Fruit fly (Drosophila melanogaster) whole organism, embryonic: Measurements from ENCODE around the gene CG44838.

Experiments
- Bdp1 ChIP-seq: fragments of 200-800 bp; sonication (Bioruptor generic); optimal IDR thresholded peaks from 3 replicates; lab custom pipeline; 2016; ENCODE audit warnings: missing biosample characterization, missing genetic modification characterization
- CG10147 ChIP-seq: fragments of 200-800 bp; sonication (Bioruptor generic); optimal IDR thresholded peaks from 2 replicates; lab custom pipeline; 2019; ENCODE audit warnings: missing biosample characterization, mild to moderate bottlenecking, missing genetic modification characterization, moderate library complexity
- CG10209 ChIP-seq: fragments of 200-800 bp; sonication (Bioruptor generic); optimal IDR thresholded peaks from 3 replicates; lab custom pipeline; 2017; ENCODE audit warnings: missing biosample characterization, mild to moderate bottlenecking, missing genetic modification characterization, missing genetic modification reagents
- CG10274 ChIP-seq: fragments of 200-800 bp; sonication (Bioruptor generic); optimal IDR thresholded peaks from 3 replicates; lab custom pipeline; 2017; ENCODE audit warnings: missing biosample characterization, mild to moderate bottlenecking, missing genetic modification characterization
- CG10321 ChIP-seq: fragments of 200-800 bp; sonication (Bioruptor generic); IDR thresholded peaks from 2 replicates; pipeline ENCODE4 v1.3.6; 2022; ENCODE audit warnings: missing biosample characterization, missing genetic modification characterization
- CG10565 ChIP-seq: fragments of 200-800 bp; sonication (Bioruptor generic); optimal IDR thresholded peaks from 3 replicates; lab custom pipeline; 2016; ENCODE audit warnings: missing biosample characterization, mild to moderate bottlenecking, missing genetic modification characterization
- CG10979 ChIP-seq: fragments of 200-800 bp; sonication (Bioruptor generic); optimal IDR thresholded peaks from 2 replicates; lab custom pipeline; 2018; ENCODE audit warnings: missing biosample characterization, mild to moderate bottlenecking, missing genetic modification characterization, moderate library complexity
- CG11695 ChIP-seq: fragments of 200-800 bp; sonication (Bioruptor generic); IDR thresholded peaks from 3 replicates; pipeline ENCODE4 v1.3.6; 2022; ENCODE audit warnings: missing biosample characterization, missing genetic modification characterization
- CG12236 ChIP-seq: fragments of 200-800 bp; sonication (Bioruptor generic); optimal IDR thresholded peaks from 2 replicates; lab custom pipeline; 2016; ENCODE audit warnings: missing biosample characterization, missing genetic modification characterization
- CG17361 ChIP-seq: fragments of 200-800 bp; sonication (Bioruptor generic); IDR thresholded peaks from 3 replicates; pipeline ENCODE4 v1.3.6; 2022; ENCODE audit warnings: missing biosample characterization, missing genetic modification characterization
- CG17912 ChIP-seq: fragments of 200-800 bp; sonication (Bioruptor generic); optimal IDR thresholded peaks from 2 replicates; lab custom pipeline; 2018; ENCODE audit warnings: missing biosample characterization, mild to moderate bottlenecking, missing genetic modification characterization
- CG1832 ChIP-seq: fragments of 200-800 bp; sonication (Bioruptor generic); optimal IDR thresholded peaks from 2 replicates; lab custom pipeline; 2017; ENCODE audit warnings: missing biosample characterization, mild to moderate bottlenecking, missing genetic modification characterization, inconsistent platforms
- CG3065 ChIP-seq: fragments of 200-800 bp; sonication (Bioruptor generic); optimal IDR thresholded peaks from 2 replicates; lab custom pipeline; 2016; ENCODE audit warnings: missing biosample characterization, missing genetic modification characterization
- CG34422 ChIP-seq: fragments of 200-800 bp; sonication (Bioruptor generic); IDR thresholded peaks from 3 replicates; pipeline ENCODE4 v1.3.6; 2022; ENCODE audit warnings: missing biosample characterization, missing genetic modification characterization
- CG3838 ChIP-seq: fragments of 200-800 bp; sonication (Bioruptor generic); optimal IDR thresholded peaks from 3 replicates; lab custom pipeline; 2016; ENCODE audit warnings: missing biosample characterization, missing genetic modification characterization
- CG42726 ChIP-seq: fragments of 200-800 bp; sonication (Bioruptor generic); IDR thresholded peaks from 2 replicates; pipeline ENCODE4 v1.3.6; 2022; ENCODE audit warnings: missing biosample characterization, missing genetic modification characterization; ENCODE audit not compliant: partially characterized antibody
- CG4707 ChIP-seq: fragments of 200-800 bp; sonication (Bioruptor generic); optimal IDR thresholded peaks from 2 replicates; lab custom pipeline; 2018; ENCODE audit warnings: missing biosample characterization, mild to moderate bottlenecking, missing genetic modification characterization, moderate library complexity
- CG4730 ChIP-seq: fragments of 200-800 bp; sonication (Bioruptor generic); IDR thresholded peaks from 2 replicates; pipeline ENCODE4 v1.3.6; 2022; ENCODE audit warnings: missing biosample characterization, missing genetic modification characterization
- CG6272 ChIP-seq: fragments of 200-800 bp; sonication (Bioruptor generic); IDR thresholded peaks from 2 replicates; pipeline ENCODE4 v1.3.6; 2022; ENCODE audit warnings: missing biosample characterization, missing genetic modification characterization
- CG6813 ChIP-seq: fragments of 200-800 bp; sonication (Bioruptor generic); optimal IDR thresholded peaks from 2 replicates; lab custom pipeline; 2017; ENCODE audit warnings: missing biosample characterization, missing genetic modification characterization, mild to moderate bottlenecking, moderate library complexity, missing genetic modification reagents
- CG8765 ChIP-seq: fragments of 200-800 bp; sonication (Bioruptor generic); IDR thresholded peaks from 2 replicates; pipeline ENCODE4 v1.3.6; 2022; ENCODE audit warnings: missing biosample characterization, missing genetic modification characterization
- CTCF ChIP-seq: fragments of 200-800 bp; sonication (Bioruptor generic); optimal IDR thresholded peaks from 2 replicates; lab custom pipeline; 2017; ENCODE audit warnings: missing biosample characterization, mild to moderate bottlenecking, missing genetic modification characterization, moderate library complexity
- D19B ChIP-seq: fragments of 200-800 bp; sonication (Bioruptor generic); optimal IDR thresholded peaks from 2 replicates; lab custom pipeline; 2017; ENCODE audit warnings: missing biosample characterization, mild to moderate bottlenecking, missing genetic modification characterization
- Fer2 ChIP-seq: fragments of 200-800 bp; sonication (Bioruptor generic); optimal IDR thresholded peaks from 2 replicates; lab custom pipeline; 2018; ENCODE audit warnings: missing biosample characterization, mild to moderate bottlenecking, missing genetic modification characterization, moderate library complexity
- Hey ChIP-seq: fragments of 200-800 bp; sonication (Bioruptor generic); optimal IDR thresholded peaks from 3 replicates; lab custom pipeline; 2018; ENCODE audit warnings: missing biosample characterization, mild to moderate bottlenecking, missing genetic modification characterization
- HmgZ ChIP-seq: fragments of 200-800 bp; sonication (Bioruptor generic); optimal IDR thresholded peaks from 2 replicates; lab custom pipeline; 2018; ENCODE audit warnings: missing biosample characterization, mild to moderate bottlenecking, missing genetic modification characterization
- Med ChIP-seq: fragments of 200-800 bp; sonication (Bioruptor generic); peaks from one replicate; lab custom pipeline; 2016; ENCODE audit warnings: missing biosample characterization, missing genetic modification characterization, mild to moderate bottlenecking, inconsistent platforms, moderate library complexity
- Meics ChIP-seq: fragments of 200-800 bp; sonication (Bioruptor generic); optimal IDR thresholded peaks from 2 replicates; lab custom pipeline; 2017; ENCODE audit warnings: missing biosample characterization, mild to moderate bottlenecking, missing genetic modification characterization
- Mrtf ChIP-seq: fragments of 200-800 bp; sonication (Bioruptor generic); IDR thresholded peaks from 3 replicates; pipeline ENCODE4 v1.3.6; 2022; ENCODE audit warnings: missing biosample characterization, missing genetic modification characterization
- Ravus ChIP-seq: fragments of 200-800 bp; sonication (Bioruptor generic); IDR thresholded peaks from 2 replicates; pipeline ENCODE4 v1.3.6; 2022; ENCODE audit warnings: missing biosample characterization, missing genetic modification characterization
- Sox100B ChIP-seq: fragments of 200-800 bp; sonication (Bioruptor generic); optimal IDR thresholded peaks from 3 replicates; lab custom pipeline; 2018; ENCODE audit warnings: missing biosample characterization, mild to moderate bottlenecking, missing genetic modification characterization
- Sry-δ ChIP-seq: fragments of 200-800 bp; sonication (Bioruptor generic); optimal IDR thresholded peaks from 2 replicates; lab custom pipeline; 2016; ENCODE audit warnings: missing biosample characterization, missing genetic modification characterization
- YL-1 ChIP-seq: fragments of 200-800 bp; sonication (Bioruptor generic); optimal IDR thresholded peaks from 3 replicates; lab custom pipeline; 2017; ENCODE audit warnings: missing biosample characterization, mild to moderate bottlenecking, missing genetic modification characterization
- bcd ChIP-seq: fragments of 200-800 bp; sonication (Bioruptor generic); optimal IDR thresholded peaks from 2 replicates; lab custom pipeline; 2017; ENCODE audit warnings: missing biosample characterization, mild to moderate bottlenecking, missing genetic modification characterization
- crc ChIP-seq: fragments of 200-800 bp; sonication (Bioruptor generic); optimal IDR thresholded peaks from 2 replicates; lab custom pipeline; 2016; ENCODE audit warnings: missing biosample characterization, missing genetic modification characterization
- dpn ChIP-seq, 2 experiments: fragments of 200-800 bp; sonication (Bioruptor generic); optimal IDR thresholded peaks; 3 replicates each; lab custom pipeline; 2016; ENCODE audit warnings: missing biosample characterization in 2 of 2, missing genetic modification characterization in 2 of 2
- emc ChIP-seq: fragments of 200-800 bp; sonication (Bioruptor generic); optimal IDR thresholded peaks from 2 replicates; lab custom pipeline; 2016; ENCODE audit warnings: missing biosample characterization, missing genetic modification characterization
- en ChIP-seq: fragments of 200-800 bp; sonication (Bioruptor generic); optimal IDR thresholded peaks from 2 replicates; lab custom pipeline; 2016; ENCODE audit warnings: missing biosample characterization, missing genetic modification characterization
- exex ChIP-seq: fragments of 200-800 bp; sonication (Bioruptor generic); optimal IDR thresholded peaks from 4 replicates; lab custom pipeline; 2018; ENCODE audit warnings: missing biosample characterization, mild to moderate bottlenecking, missing genetic modification characterization, moderate library complexity
- eyg ChIP-seq: fragments of 200-800 bp; sonication (Bioruptor generic); optimal IDR thresholded peaks from 3 replicates; lab custom pipeline; 2016; ENCODE audit warnings: missing biosample characterization, missing genetic modification characterization
- fd64A ChIP-seq: fragments of 200-800 bp; sonication (Bioruptor generic); optimal IDR thresholded peaks from 3 replicates; lab custom pipeline; 2018; ENCODE audit warnings: missing biosample characterization, mild to moderate bottlenecking, missing genetic modification characterization
- gce ChIP-seq: fragments of 200-800 bp; sonication (Bioruptor generic); IDR thresholded peaks from 3 replicates; pipeline ENCODE4 v1.3.6; 2022; ENCODE audit warnings: missing biosample characterization, missing genetic modification characterization
- gt ChIP-seq: fragments of 200-800 bp; sonication (Bioruptor generic); IDR thresholded peaks from 2 replicates; pipeline ENCODE4 v1.3.6; 2022; ENCODE audit warnings: missing biosample characterization, missing genetic modification characterization
- hth ChIP-seq: fragments of >200 bp; optimal IDR thresholded peaks from 2 replicates; lab custom pipeline; 2017; ENCODE audit warnings: inconsistent platforms
- onecut ChIP-seq: fragments of 200-800 bp; sonication (Bioruptor generic); IDR thresholded peaks from 2 replicates; pipeline ENCODE4 v1.3.6; 2022; ENCODE audit warnings: missing biosample characterization, missing genetic modification characterization
- phol ChIP-seq: fragments of 200-800 bp; sonication (Bioruptor generic); optimal IDR thresholded peaks from 3 replicates; lab custom pipeline; 2018; ENCODE audit warnings: missing biosample characterization, mild to moderate bottlenecking, missing genetic modification characterization, moderate library complexity
- seq ChIP-seq: fragments of 200-800 bp; sonication (Bioruptor generic); IDR thresholded peaks from 2 replicates; pipeline ENCODE4 v1.3.6; 2022; ENCODE audit warnings: missing biosample characterization, missing genetic modification characterization
- shn ChIP-seq: fragments of 200-800 bp; sonication (Bioruptor generic); optimal IDR thresholded peaks from 3 replicates; lab custom pipeline; 2016; ENCODE audit warnings: missing biosample characterization, missing genetic modification characterization
- ttk ChIP-seq: fragments of 200-800 bp; sonication (Bioruptor generic); IDR thresholded peaks from 2 replicates; pipeline ENCODE4 v2.1.2; 2022; ENCODE audit warnings: missing biosample characterization, missing genetic modification characterization
- twi ChIP-seq: fragments of 200-800 bp; optimal IDR thresholded peaks from 2 replicates; lab custom pipeline; 2019; ENCODE audit warnings: missing biosample characterization, mild to moderate bottlenecking, missing genetic modification characterization, moderate library complexity
- vnd ChIP-seq: fragments of 200-800 bp; sonication (Bioruptor generic); IDR thresholded peaks from 3 replicates; pipeline ENCODE4 v1.3.6; 2022; ENCODE audit warnings: missing biosample characterization, missing genetic modification characterization; ENCODE audit not compliant: partially characterized antibody

The CG44838 gene

dm6 chr3L:9451522-9452118 lies 9.2 kb upstream of the CG44838 start, which contains the start of the genes CG3448 and ghi (continued):
- TF ChIP-seq CG3838 (no peak), ttk (peak; percentile 42; the same call in 1 of the 2 replicates), hth (lab: Kevin White, UChicago) (no peak), CG4730 (GFP tag; lab: Robert Waterston, UW) (0 out of 2 replicates have a peak, but pooled peaks have one; percentile 41), Med (GFP tag; lab: Kevin White, UChicago) (peak; percentile 82), Ravus (GFP tag; lab: Robert Waterston, UW) (no peak), eyg (no peak), fd64A (no peak), CG8765 (GFP tag; lab: Robert Waterston, UW) (no peak), CG10147 (GFP tag; lab: Kevin White, UChicago) (peak; percentile 68), Meics (GFP tag; lab: Kevin White, UChicago) (peak; percentile 52), CG10979 (tag; lab: Kevin White, UChicago) (peak; percentile 39), CG12236 (GFP tag; lab: Kevin White, UChicago) (no peak), emc (GFP tag; lab: Kevin White, UChicago) (no peak), CG17361 (GFP tag; lab: Robert Waterston, UW) (peak; percentile 73), bcd (GFP tag; lab: Kevin White, UChicago) (peak; percentile 56), YL-1 (GFP tag; lab: Kevin White, UChicago) (peak; percentile 63), HmgZ (tag; lab: Kevin White, UChicago) (peak; percentile 74), Mrtf (GFP tag; lab: Robert Waterston, UW) (no peak), CG3065 (GFP tag; lab: Kevin White, UChicago) (no peak), CG11695 (GFP tag; lab: Robert Waterston, UW) (peak; percentile 10; the same call in 1 of the 3 replicates), twi (tag; lab: Kevin White, UChicago) (peak; percentile 13), phol (tag; lab: Kevin White, UChicago) (peak; percentile 87), exex (tag; lab: Kevin White, UChicago) (peak; percentile 56), CTCF (GFP tag; lab: Kevin White, UChicago) (peak; percentile 35), CG10321 (GFP tag; lab: Robert Waterston, UW) (no peak), onecut (GFP tag; lab: Robert Waterston, UW) (peak; percentile 54), vnd (GFP tag; lab: Robert Waterston, UW) (peak; percentile 54), shn (no peak), CG34422 (peak; percentile 58; the same call in 1 of the 3 replicates), CG10274 (no peak), CG17912 (GFP tag; lab: Kevin White, UChicago) (peak; percentile 6), Sry-δ (GFP tag; lab: Kevin White, UChicago) (peak; percentile 63), Bdp1 (GFP tag; lab: Kevin White, UChicago) (no peak), CG1832 (GFP tag; lab: Kevin White, UChicago) (no peak), Sox100B (GFP tag; lab: Kevin White, UChicago) (peak; percentile 65), CG6813 (GFP tag; lab: Kevin White, UChicago) (no peak), Hey (tag; lab: Kevin White, UChicago) (no peak), en (no peak), CG6272 (GFP tag; lab: Robert Waterston, UW) (peak; percentile 60; the same call in 1 of the 2 replicates), gt (GFP tag; lab: Robert Waterston, UW) (no peak), seq (no peak), Fer2 (tag; lab: Kevin White, UChicago) (peak; percentile 77), CG4707 (GFP tag; lab: Kevin White, UChicago) (no peak), CG10565 (GFP tag; lab: Kevin White, UChicago) (no peak), D19B (GFP tag; lab: Kevin White, UChicago) (no peak), crc (GFP tag; lab: Kevin White, UChicago) (no peak), CG42726 (GFP tag; lab: Robert Waterston, UW) (no peak), CG10209 (GFP tag; lab: Kevin White, UChicago) (no peak), dpn (GFP tag; optimal IDR thresholded peaks at IDR 0.05; lab: Kevin White, UChicago) (peak; percentile 56 to 63), gce (GFP tag; lab: Robert Waterston, UW) (no peak)
